Fruit fly (Drosophila melanogaster): ENCODE measurements around the gene alphaTub67C.

The alphaTub67C gene

dm6 chr3L:9693552-9694133 is 12.6 kb downstream of the alphaTub67C start:
- TF ChIP-seq CG9705 (GFP tag; optimal IDR thresholded peaks at IDR 0.05) (no peak), jim (GFP tag; optimal IDR thresholded peaks at IDR 0.05) (no peak), CrebA (GFP tag; optimal IDR thresholded peaks at IDR 0.05; ENCODE audit: borderline replicate concordance) (no peak), Hnf4 (GFP tag; optimal IDR thresholded peaks at IDR 0.05) (no peak), brk (GFP tag; optimal IDR thresholded peaks at IDR 0.05) (peak; percentile 16), Rel (GFP tag; optimal IDR thresholded peaks at IDR 0.05) (peak; percentile 53), Rel (tag; optimal IDR thresholded peaks at IDR 0.05) (no peak), Mio (GFP tag; optimal IDR thresholded peaks at IDR 0.05) (no peak), sv (GFP tag; optimal IDR thresholded peaks at IDR 0.05) (no peak), Vsx2 (GFP tag; optimal IDR thresholded peaks at IDR 0.05; ENCODE audit: partially characterized antibody) (no peak), h (GFP tag; optimal IDR thresholded peaks at IDR 0.05) (no peak), sage (GFP tag; optimal IDR thresholded peaks at IDR 0.05) (peak; percentile 0), Hr78 (GFP tag; optimal IDR thresholded peaks at IDR 0.05) (no peak), usp (GFP tag; optimal IDR thresholded peaks at IDR 0.05) (no peak), dsf (GFP tag; optimal IDR thresholded peaks at IDR 0.05; ENCODE audit: borderline replicate concordance) (no peak), tai (GFP tag; optimal IDR thresholded peaks at IDR 0.05) (no peak), N (GFP tag; optimal IDR thresholded peaks at IDR 0.05) (peak; percentile 21)

dm6 chr3L:9694169-9694866 is 13.2 kb downstream of the alphaTub67C start:
- TF ChIP-seq Dif (GFP tag; optimal IDR thresholded peaks at IDR 0.05; ENCODE audit: partially characterized antibody) (peak; percentile 94), dsf (GFP tag; optimal IDR thresholded peaks at IDR 0.05; ENCODE audit: borderline replicate concordance) (no peak), sv (GFP tag; optimal IDR thresholded peaks at IDR 0.05) (no peak), OdsH (GFP tag; optimal IDR thresholded peaks at IDR 0.05) (no peak), GATAd (GFP tag; optimal IDR thresholded peaks at IDR 0.05) (no peak), rgr (GFP tag; optimal IDR thresholded peaks at IDR 0.05) (no peak), fru (GFP tag; optimal IDR thresholded peaks at IDR 0.05) (no peak), Rel (GFP tag; optimal IDR thresholded peaks at IDR 0.05) (no peak), Rel (tag; optimal IDR thresholded peaks at IDR 0.05) (peak; percentile 36), Mio (GFP tag; optimal IDR thresholded peaks at IDR 0.05) (no peak), Sp1 (GFP tag; optimal IDR thresholded peaks at IDR 0.05) (no peak), N (GFP tag; optimal IDR thresholded peaks at IDR 0.05) (no peak), HLH106 (tag; optimal IDR thresholded peaks at IDR 0.05) (no peak), CG9705 (GFP tag; optimal IDR thresholded peaks at IDR 0.05) (no peak), dl (GFP tag; optimal IDR thresholded peaks at IDR 0.05; ENCODE audit: insufficient read depth in 1 of 2, partially characterized antibody in 2 of 2) (peak; percentile 84 to 92), sage (GFP tag; optimal IDR thresholded peaks at IDR 0.05) (peak; percentile 44), brk (GFP tag; optimal IDR thresholded peaks at IDR 0.05) (peak; percentile 62), tai (GFP tag; optimal IDR thresholded peaks at IDR 0.05) (no peak)

dm6 chr3L:9694867-9695236 is 13.8 kb downstream of the alphaTub67C start:
- no peak for TF ChIP-seq Jra (GFP tag; optimal IDR thresholded peaks at IDR 0.05)
- no peak for TF ChIP-seq CG9705 (GFP tag; optimal IDR thresholded peaks at IDR 0.05)
- TF ChIP-seq Hr83 (GFP tag; optimal IDR thresholded peaks at IDR 0.05; ENCODE audit: poor library complexity, severe bottlenecking) = no peak
- TF ChIP-seq Dfd (GFP tag; optimal IDR thresholded peaks at IDR 0.05) = no peak
- no peak for TF ChIP-seq psq (GFP tag; optimal IDR thresholded peaks at IDR 0.05)
- no peak for TF ChIP-seq HLH106 (tag; optimal IDR thresholded peaks at IDR 0.05)
- no peak for TF ChIP-seq Mio (GFP tag; optimal IDR thresholded peaks at IDR 0.05)
- no peak for TF ChIP-seq woc (GFP tag; optimal IDR thresholded peaks at IDR 0.05)
- no peak for TF ChIP-seq sage (GFP tag; optimal IDR thresholded peaks at IDR 0.05)
- no peak for TF ChIP-seq Abd-B (GFP tag; optimal IDR thresholded peaks at IDR 0.05)
- TF ChIP-seq dsf (GFP tag; optimal IDR thresholded peaks at IDR 0.05; ENCODE audit: borderline replicate concordance) = no peak
- no peak for TF ChIP-seq usp (GFP tag; optimal IDR thresholded peaks at IDR 0.05)
- TF ChIP-seq pan (optimal IDR thresholded peaks at IDR 0.05) = no peak
- no peak for TF ChIP-seq fru (GFP tag; optimal IDR thresholded peaks at IDR 0.05)

dm6 chr3L:9695242-9695641 is 14.2 kb downstream of the alphaTub67C start:
- peak; percentile 66 for TF ChIP-seq Dif (GFP tag; optimal IDR thresholded peaks at IDR 0.05; ENCODE audit: partially characterized antibody)
- peak; percentile 35 to 64 for TF ChIP-seq dl (GFP tag; optimal IDR thresholded peaks at IDR 0.05; ENCODE audit: insufficient read depth in 1 of 2, partially characterized antibody in 2 of 2)
- no peak for TF ChIP-seq h (GFP tag; optimal IDR thresholded peaks at IDR 0.05)

Data from whole organism, wandering third instar larva.